Worm (Caenorhabditis elegans) whole organism, young adult: ENCODE results near the gene npr-2.

ENCODE experiments used
- F22D6.2 ChIP-seq: sonication (generic microtip); optimal IDR thresholded peaks from 2 replicates; lab custom pipeline; 2016; ENCODE audit warnings: mild to moderate bottlenecking, missing genetic modification characterization, missing compliant biosample characterization
- ama-1 ChIP-seq, 3 experiments: fragments of 150-350 bp in 1 of 3; sonication (generic microtip) in 2 of 3; optimal IDR thresholded peaks; 2 replicates each; lab custom pipeline; 2014 to 2018; ENCODE audit warnings: missing biosample characterization in 2 of 3, missing genetic modification characterization in 2 of 3, missing genetic modification reagents in 2 of 3
- bed-2 ChIP-seq: fragments of 200-800 bp; sonication (Bioruptor generic); IDR thresholded peaks from 2 replicates; pipeline ENCODE4 v1.3.6; 2022; ENCODE audit warnings: missing genetic modification reagents, missing genetic modification characterization, missing compliant biosample characterization
- ceh-58 ChIP-seq: fragments of 200-800 bp; sonication (Bioruptor generic); IDR thresholded peaks from 2 replicates; pipeline ENCODE4 v1.3.6; 2022; ENCODE audit warnings: missing genetic modification characterization, missing compliant biosample characterization
- efl-1 ChIP-seq: fragments of 150-350 bp; optimal IDR thresholded peaks from 2 replicates; lab custom pipeline; 2014; ENCODE audit warnings: missing biosample characterization, missing genetic modification reagents, missing genetic modification characterization
- gei-17 ChIP-seq: fragments of 200-800 bp; sonication (Bioruptor generic); optimal IDR thresholded peaks from 2 replicates; lab custom pipeline; 2018; ENCODE audit warnings: mild to moderate bottlenecking, missing genetic modification characterization, missing compliant biosample characterization
- him-1 ChIP-seq: sonication (generic microtip); optimal IDR thresholded peaks from 2 replicates; lab custom pipeline; 2016; ENCODE audit warnings: missing genotype, missing genetic modification reagents, missing genetic modification characterization, missing compliant biosample characterization
- hmg-20 ChIP-seq: fragments of 200-800 bp; sonication (Bioruptor generic); IDR thresholded peaks from 2 replicates; pipeline ENCODE4 v1.3.6; 2022; ENCODE audit warnings: missing genetic modification reagents, missing genetic modification characterization, missing compliant biosample characterization
- lin-26 ChIP-seq: fragments of 200-800 bp; sonication (Bioruptor generic); IDR thresholded peaks from 2 replicates; pipeline ENCODE4 v1.3.6; 2022; ENCODE audit warnings: missing genetic modification reagents, missing genetic modification characterization, missing compliant biosample characterization
- madf-10 ChIP-seq: sonication (generic microtip); optimal IDR thresholded peaks from 2 replicates; lab custom pipeline; 2016; ENCODE audit warnings: mild to moderate bottlenecking, missing genetic modification characterization, missing compliant biosample characterization
- madf-6 ChIP-seq: fragments of 200-800 bp; sonication (Bioruptor generic); IDR thresholded peaks from 2 replicates; pipeline ENCODE4 v1.3.6; 2022; ENCODE audit warnings: missing genetic modification reagents, missing genetic modification characterization, missing compliant biosample characterization
- mel-28 ChIP-seq: sonication (generic microtip); optimal IDR thresholded peaks from 2 replicates; lab custom pipeline; 2016; ENCODE audit warnings: borderline replicate concordance, mild to moderate bottlenecking, missing genetic modification characterization, missing compliant biosample characterization
- zim-3 ChIP-seq: sonication (generic microtip); optimal IDR thresholded peaks from 2 replicates; lab custom pipeline; 2017; ENCODE audit warnings: mild to moderate bottlenecking, missing genetic modification characterization, moderate library complexity, missing compliant biosample characterization
- ztf-26 ChIP-seq: sonication (generic microtip); optimal IDR thresholded peaks from 2 replicates; lab custom pipeline; 2017; ENCODE audit warnings: missing genetic modification characterization, missing compliant biosample characterization

ce11 chrIV:9625829-9626228 lies 45.9 kb upstream of the npr-2 start:
- TF ChIP-seq mel-28 (tag; lab: Kevin White, UChicago) (no peak), ama-1 (optimal IDR thresholded peaks at IDR 0.05; lab: Kevin White, UChicago) (no peak), ama-1 (GFP tag; optimal IDR thresholded peaks at IDR 0.05; lab: Kevin White, UChicago) (no peak), madf-10 (tag; lab: Kevin White, UChicago) (no peak), efl-1 (GFP tag; lab: Kevin White, UChicago) (no peak), madf-6 (GFP tag; lab: Robert Waterston, UW) (no peak), F22D6.2 (tag; lab: Kevin White, UChicago) (no peak), ceh-58 (GFP tag; lab: Robert Waterston, UW) (no peak), bed-2 (GFP tag; lab: Robert Waterston, UW) (no peak), ztf-26 (tag; lab: Kevin White, UChicago) (no peak), zim-3 (tag; lab: Kevin White, UChicago) (no peak), him-1 (no peak), hmg-20 (no peak), gei-17 (GFP tag; lab: Kevin White, UChicago) (no peak), lin-26 (no peak)
